Worm (Caenorhabditis elegans): ENCODE results near the gene ZK616.61.

The ZK616.61 gene

DNA sequence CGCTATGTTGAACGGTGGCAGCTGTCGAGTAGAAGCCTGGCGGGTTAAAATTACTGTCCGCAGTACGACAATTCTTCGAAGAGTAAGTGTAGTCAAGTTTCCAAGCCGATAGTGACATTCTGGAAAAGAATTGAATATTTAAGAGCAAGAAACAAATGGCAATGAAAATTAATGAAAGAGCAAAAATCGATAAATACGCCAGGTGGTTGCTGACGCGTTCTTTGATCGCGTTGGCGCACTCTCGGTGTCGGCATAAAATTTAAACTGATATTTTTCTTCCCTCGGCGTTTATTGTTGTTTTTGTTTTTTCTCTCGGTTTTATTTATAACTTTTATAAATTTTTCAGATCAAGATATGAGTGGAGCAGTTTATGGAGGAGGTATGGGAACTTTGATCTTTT lies 10.8 kb upstream of the ZK616.61 start, which contains the start of the genes perm-3 and swsn-6 (continued):
- peak; percentile 80; the same call in 1 of the 2 replicates for TF ChIP-seq Y53G8AR.9 (GFP tag; conservative IDR thresholded peaks at IDR 0.05)
- TF ChIP-seq pbrm-1 (GFP tag; IDR thresholded peaks at IDR 0.05): peak; percentile 83
- TF ChIP-seq cebp-1 (GFP tag; IDR thresholded peaks at IDR 0.05): no peak
- peak; percentile 65 for TF ChIP-seq cebp-1 (tag; optimal IDR thresholded peaks at IDR 0.05)
- 0 out of 2 replicates have a peak, but pooled peaks have one; percentile 22 for TF ChIP-seq ceh-100 (GFP tag; IDR thresholded peaks at IDR 0.05)
- no peak for TF ChIP-seq zim-3 (tag; optimal IDR thresholded peaks at IDR 0.05)
- peak; percentile 96 for TF ChIP-seq ztf-18 (tag; optimal IDR thresholded peaks at IDR 0.05)
- peak; percentile 18 for TF ChIP-seq snpc-1.3 (tag; optimal IDR thresholded peaks at IDR 0.05; ENCODE audit: insufficient read depth)
- TF ChIP-seq lir-1 (GFP tag; conservative IDR thresholded peaks at IDR 0.05): peak; percentile 34; the same call in 1 of the 2 replicates
- peak; percentile 81 for TF ChIP-seq snpc-4 (GFP tag; optimal IDR thresholded peaks at IDR 0.05)
- TF ChIP-seq snpc-4 (tag; optimal IDR thresholded peaks at IDR 0.05): peak; percentile 50 to 88 (median 77)
- no peak for TF ChIP-seq Y56A3A.18 (GFP tag; IDR thresholded peaks at IDR 0.05)
- peak; percentile 41 for TF ChIP-seq lsl-1 (GFP tag; optimal IDR thresholded peaks at IDR 0.05)
- no peak for TF ChIP-seq F39B2.1 (GFP tag; IDR thresholded peaks at IDR 0.05)
- TF ChIP-seq mcd-1 (GFP tag; IDR thresholded peaks at IDR 0.05): peak; percentile 83
- peak; percentile 54 for TF ChIP-seq nhr-80 (tag; optimal IDR thresholded peaks at IDR 0.05)
- TF ChIP-seq K11D2.4 (GFP tag; IDR thresholded peaks at IDR 0.05): no peak
- TF ChIP-seq madf-3 (GFP tag; IDR thresholded peaks at IDR 0.05): peak; percentile 64; the same call in 1 of the 2 replicates
- TF ChIP-seq efl-1 (GFP tag; optimal IDR thresholded peaks at IDR 0.05): peak; percentile 16

DNA sequence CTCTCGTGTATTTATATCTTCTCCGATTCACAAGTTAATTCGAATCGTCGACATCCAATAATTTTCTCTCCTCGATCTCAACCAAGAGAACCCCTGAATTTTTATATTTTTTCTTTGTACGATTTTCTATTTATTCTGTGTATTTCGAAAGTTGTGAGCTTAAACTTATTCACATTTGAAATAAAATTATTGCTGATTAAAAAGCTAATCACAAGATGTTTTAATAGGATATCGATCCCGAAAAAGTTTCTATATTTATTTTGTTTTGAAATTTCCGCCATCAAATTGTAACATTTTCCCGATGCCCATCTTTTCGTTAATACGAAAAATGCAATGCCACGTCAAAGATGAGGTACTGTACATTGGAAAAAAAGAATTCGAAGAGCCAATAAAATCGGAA lies 8.7 kb upstream of the ZK616.61 start, which contains the start of gene ZK616.3:
TSS of gene ZK616.3 (plus strand) at position 301 of the 400 bp plus-strand sequence.
- TF ChIP-seq dox-1 (GFP tag; IDR thresholded peaks at IDR 0.05) (no peak), nhr-27 (tag; optimal IDR thresholded peaks at IDR 0.05) (no peak), ama-1 (optimal IDR thresholded peaks at IDR 0.05) (no peak), ama-1 (GFP tag; optimal IDR thresholded peaks at IDR 0.05) (no peak), fkh-3 (tag; optimal IDR thresholded peaks at IDR 0.05) (no peak), snpc-4 (GFP tag; optimal IDR thresholded peaks at IDR 0.05) (peak; percentile 10), snpc-4 (tag; optimal IDR thresholded peaks at IDR 0.05) (peak in 1 of 4 experiments; percentile 53), madf-6 (GFP tag; IDR thresholded peaks at IDR 0.05) (no peak; the same call in 1 of the 2 replicates), zim-3 (tag; optimal IDR thresholded peaks at IDR 0.05) (no peak)

DNA sequence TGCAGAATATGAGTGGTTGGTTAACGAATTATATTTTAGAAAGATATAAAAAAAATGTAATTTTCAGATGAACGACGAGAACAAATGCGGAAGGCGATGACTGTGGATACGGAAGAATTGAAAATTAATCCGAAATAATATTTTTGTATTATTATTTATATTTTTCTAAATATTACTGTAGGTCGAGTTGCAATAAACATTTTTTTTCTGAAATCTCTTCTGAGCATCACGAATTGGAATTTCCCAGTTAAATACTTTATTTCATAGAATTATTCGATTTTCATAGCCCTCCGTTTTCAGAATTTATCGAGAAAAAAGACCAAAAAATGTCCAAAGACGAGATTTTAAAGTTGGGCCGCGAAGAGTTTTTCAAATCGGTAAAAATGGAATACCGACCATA lies 7.9 kb upstream of the ZK616.61 start, which contains the start of gene ZK616.2:
TSS of gene ZK616.2 (plus strand) at position 301 of the 400 bp plus-strand sequence.
- TF ChIP-seq ama-1 (optimal IDR thresholded peaks at IDR 0.05) (no peak), ama-1 (GFP tag; optimal IDR thresholded peaks at IDR 0.05) (no peak), hsf-1 (GFP tag; IDR thresholded peaks at IDR 0.05) (no peak), F55B11.4 (tag; optimal IDR thresholded peaks at IDR 0.05; ENCODE audit: borderline replicate concordance, insufficient read depth) (no peak), F49E8.2 (tag; optimal IDR thresholded peaks at IDR 0.05; ENCODE audit: insufficient read depth) (no peak), K12H6.12 (tag; optimal IDR thresholded peaks at IDR 0.05) (no peak)

DNA sequence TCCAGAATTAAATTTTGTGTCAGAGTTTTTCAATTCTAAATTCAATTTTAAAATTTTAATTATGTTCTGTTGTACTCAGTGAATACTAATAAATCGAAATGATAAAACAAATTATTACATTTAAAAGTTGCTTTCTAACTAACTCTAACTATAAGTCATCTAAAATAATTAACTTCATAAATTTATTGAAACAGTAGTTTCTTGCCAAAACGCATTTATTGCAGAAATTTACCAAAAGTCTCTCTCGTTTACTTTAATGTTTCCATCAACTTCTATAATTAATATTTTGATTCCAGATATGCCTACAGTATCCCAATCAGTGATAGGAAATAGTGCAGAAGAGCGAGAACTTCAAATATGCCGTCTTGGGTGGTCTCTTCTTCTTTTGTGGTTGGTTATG lies 4.8 kb upstream of the ZK616.61 start, which contains the start of gene ZK616.1:
TSS of gene ZK616.1 (plus strand) at position 301 of the 400 bp plus-strand sequence.
- TF ChIP-seq athp-1 (tag; optimal IDR thresholded peaks at IDR 0.05) (no peak), let-526 (GFP tag; IDR thresholded peaks at IDR 0.05) (no peak), Y67H2A.10 (GFP tag; conservative IDR thresholded peaks at IDR 0.05) (no peak), ztf-18 (tag; optimal IDR thresholded peaks at IDR 0.05) (no peak), Y53G8AR.9 (GFP tag; conservative IDR thresholded peaks at IDR 0.05) (no peak), tbx-9 (tag; optimal IDR thresholded peaks at IDR 0.05; ENCODE audit: borderline replicate concordance) (no peak), pha-4 (tag; optimal IDR thresholded peaks at IDR 0.05) (no peak), F33H1.4 (GFP tag; IDR thresholded peaks at IDR 0.05) (no peak), ztf-26 (tag; optimal IDR thresholded peaks at IDR 0.05) (no peak), hmg-20 (GFP tag; IDR thresholded peaks at IDR 0.05) (no peak), pbrm-1 (GFP tag; IDR thresholded peaks at IDR 0.05) (no peak), ceh-27 (GFP tag; optimal IDR thresholded peaks at IDR 0.05) (no peak), snpc-3.4 (tag; optimal IDR thresholded peaks at IDR 0.05) (no peak), cebp-1 (GFP tag; IDR thresholded peaks at IDR 0.05) (no peak), cebp-1 (tag; optimal IDR thresholded peaks at IDR 0.05) (no peak), nhr-27 (tag; optimal IDR thresholded peaks at IDR 0.05) (no peak)
